Worm (Caenorhabditis elegans): ENCODE results near the gene T25E12.16.

Gene T25E12.16

DNA sequence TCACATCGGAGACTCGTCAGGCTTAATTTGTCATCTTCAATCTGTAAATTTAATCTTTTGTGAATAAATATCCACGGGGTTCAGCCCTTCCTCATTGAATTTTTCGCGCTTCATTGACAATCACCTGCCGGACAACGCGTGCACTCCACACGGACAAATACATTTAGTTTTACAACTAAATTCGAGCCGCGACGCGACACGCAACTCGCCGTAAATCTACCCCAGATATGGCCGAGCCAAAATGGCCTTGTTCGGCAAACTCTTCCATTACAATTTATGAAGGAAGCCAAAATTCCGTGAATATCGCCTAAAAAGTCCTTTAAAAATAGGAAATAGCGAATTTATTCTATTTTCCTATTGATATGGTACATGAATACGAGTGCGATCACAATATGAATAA, 11.2 kb upstream of the T25E12.16 start (continued):
- TF ChIP-seq B0019.2 (GFP tag; conservative IDR thresholded peaks at IDR 0.05) = no peak; the same call in 1 of the 2 replicates

DNA sequence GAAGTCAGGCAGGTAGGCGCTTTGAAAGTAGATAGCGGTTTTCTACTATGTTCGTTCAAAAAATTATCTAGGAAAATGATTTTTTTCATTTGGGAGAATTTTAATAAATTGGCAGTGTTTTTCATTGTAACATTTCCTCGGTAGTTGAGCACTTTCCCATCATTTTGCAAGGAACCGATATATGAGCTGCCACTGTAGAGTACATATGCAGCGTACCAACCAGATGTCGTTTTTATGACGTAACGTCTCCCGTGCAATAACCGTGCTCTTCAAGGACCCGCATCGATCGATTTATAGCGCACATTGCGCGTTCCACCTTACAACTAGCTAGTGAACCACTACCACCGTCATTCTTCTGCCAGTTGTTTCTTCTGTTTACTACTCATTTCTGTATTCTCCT, 8.5 kb upstream of the T25E12.16 start, which contains the start of gene T25E12.6:
Gene T25E12.6, plus strand, starts transcription at position 301 of the 400 bp plus-strand sequence.
- TF ChIP-seq Y53G8AR.9 (GFP tag; conservative IDR thresholded peaks at IDR 0.05) (no peak), mxl-1 (tag; optimal IDR thresholded peaks at IDR 0.05) (no peak), ztf-6 (GFP tag; IDR thresholded peaks at IDR 0.05) (no peak), Y53F4B.3 (GFP tag; IDR thresholded peaks at IDR 0.05) (no peak), cebp-2 (GFP tag; IDR thresholded peaks at IDR 0.05) (no peak), aptf-2 (GFP tag; conservative IDR thresholded peaks at IDR 0.05) (no peak), B0261.1 (tag; optimal IDR thresholded peaks at IDR 0.05) (no peak)

DNA sequence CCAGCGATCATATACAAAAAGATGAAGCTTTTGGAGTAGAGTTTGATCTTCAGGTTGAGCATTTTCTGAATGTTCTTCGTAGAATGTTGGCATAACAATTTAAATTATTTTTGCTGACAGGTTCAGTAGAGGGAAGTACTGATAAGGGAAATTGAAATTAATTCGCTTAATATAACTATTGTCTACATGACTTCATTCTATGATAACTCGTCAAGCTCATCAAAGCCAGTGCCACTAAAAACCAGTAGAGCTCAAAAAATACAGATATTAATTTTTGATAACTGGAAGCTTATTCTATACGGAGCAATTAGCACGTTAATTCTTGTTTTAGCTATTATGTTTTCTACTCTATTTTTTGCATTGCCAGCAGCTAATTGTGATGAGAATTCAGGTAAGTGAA, 5.5 kb upstream of the T25E12.16 start, which contains the start of the genes clec-29 and clec-39:
Gene clec-29, minus strand, starts transcription at position 101 of the 400 bp plus-strand sequence.
Gene clec-39, plus strand, starts transcription at position 169 of the 400 bp plus-strand sequence.
- TF ChIP-seq T07F8.4 (tag; optimal IDR thresholded peaks at IDR 0.05) (no peak), bed-1 (GFP tag; IDR thresholded peaks at IDR 0.05) (no peak), ztf-3 (GFP tag; optimal IDR thresholded peaks at IDR 0.05) (no peak), mel-28 (tag; optimal IDR thresholded peaks at IDR 0.05; ENCODE audit: borderline replicate concordance) (no peak), bed-2 (GFP tag; IDR thresholded peaks at IDR 0.05) (no peak), hsf-1 (GFP tag; IDR thresholded peaks at IDR 0.05) (no peak), B0261.1 (tag; optimal IDR thresholded peaks at IDR 0.05) (no peak), C06A6.2 (GFP tag; conservative IDR thresholded peaks at IDR 0.05) (no peak), dox-1 (GFP tag; IDR thresholded peaks at IDR 0.05) (no peak)

DNA sequence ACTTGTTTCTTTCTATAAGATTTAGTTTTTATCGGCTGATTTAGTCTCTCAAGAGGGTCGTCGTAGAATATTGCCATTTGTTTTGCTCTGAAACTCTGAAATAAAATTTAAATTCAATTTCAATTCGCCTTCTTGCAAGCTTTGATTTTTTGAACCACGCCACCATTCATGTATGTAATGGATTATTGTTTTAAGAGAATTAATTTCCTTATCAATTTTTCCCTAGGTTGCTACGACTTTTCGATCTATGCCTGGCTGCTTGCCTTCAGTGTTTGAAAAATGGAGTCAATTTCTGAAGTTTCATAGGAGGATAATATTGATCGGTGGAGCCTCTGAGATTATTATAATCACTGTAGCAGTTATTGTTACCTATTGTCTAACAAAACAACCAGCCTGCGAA, 1.9 kb upstream of the T25E12.16 start, which contains the start of the genes clec-38 and clec-34:
Gene clec-38, minus strand, starts transcription at position 101 of the 400 bp plus-strand sequence.
Gene clec-34, plus strand, starts transcription at position 248 of the 400 bp plus-strand sequence.
- TF ChIP-seq attf-3 (GFP tag; conservative IDR thresholded peaks at IDR 0.05) = no peak
- TF ChIP-seq Y67H2A.10 (GFP tag; conservative IDR thresholded peaks at IDR 0.05) = no peak
- TF ChIP-seq hmg-20 (GFP tag; IDR thresholded peaks at IDR 0.05) = no peak
- TF ChIP-seq aptf-3 (GFP tag; IDR thresholded peaks at IDR 0.05) = no peak
- no peak for TF ChIP-seq ceh-79 (tag; optimal IDR thresholded peaks at IDR 0.05)
- TF ChIP-seq mcd-1 (GFP tag; IDR thresholded peaks at IDR 0.05) = no peak
- TF ChIP-seq F39B2.1 (GFP tag; IDR thresholded peaks at IDR 0.05) = no peak
- no peak for TF ChIP-seq sptf-2 (GFP tag; optimal IDR thresholded peaks at IDR 0.05)
- no peak for TF ChIP-seq ceh-58 (GFP tag; IDR thresholded peaks at IDR 0.05)
- no peak for TF ChIP-seq let-607 (tag; optimal IDR thresholded peaks at IDR 0.05)
- TF ChIP-seq rcor-1 (GFP tag; IDR thresholded peaks at IDR 0.05) = no peak
- no peak for TF ChIP-seq mxl-1 (tag; optimal IDR thresholded peaks at IDR 0.05)
- no peak for TF ChIP-seq nfya-2 (GFP tag; IDR thresholded peaks at IDR 0.05)
- no peak for TF ChIP-seq ZK185.1 (tag; optimal IDR thresholded peaks at IDR 0.05; ENCODE audit: poor library complexity, severe bottlenecking)
- no peak for TF ChIP-seq somi-1 (GFP tag; optimal IDR thresholded peaks at IDR 0.05)
- TF ChIP-seq ekl-4 (GFP tag; IDR thresholded peaks at IDR 0.05) = no peak
- TF ChIP-seq dpl-1 (GFP tag; optimal IDR thresholded peaks at IDR 0.05) = no peak
- TF ChIP-seq sdz-38 (tag; optimal IDR thresholded peaks at IDR 0.05) = no peak
- no peak for TF ChIP-seq B0019.2 (GFP tag; conservative IDR thresholded peaks at IDR 0.05)
- TF ChIP-seq B0336.3 (GFP tag; IDR thresholded peaks at IDR 0.05) = no peak

Measured in whole organism, young adult.